Worm (Caenorhabditis elegans) whole organism, midembryonic: Measurements from ENCODE around the gene nhr-80.

Source experiments
- T22C8.4 ChIP-seq: fragments of 200-800 bp; sonication (Bioruptor generic); IDR thresholded peaks from 2 replicates; pipeline ENCODE4 v1.3.6; 2022; ENCODE audit warnings: missing genetic modification characterization, missing compliant biosample characterization
- flt-1 ChIP-seq: fragments of 200-800 bp; sonication (Bioruptor generic); IDR thresholded peaks from 2 replicates; pipeline ENCODE4 v1.3.6; 2022; ENCODE audit warnings: missing genetic modification characterization, missing compliant biosample characterization
- klf-2 ChIP-seq: fragments of 200-800 bp; sonication (Bioruptor generic); conservative IDR thresholded peaks from 2 replicates; pipeline ENCODE4 v1.3.6; 2022; ENCODE audit warnings: missing genetic modification reagents, missing genetic modification characterization, missing compliant biosample characterization
- med-1 ChIP-seq: sonication (generic microtip); optimal IDR thresholded peaks from 2 replicates; lab custom pipeline; 2017; ENCODE audit warnings: missing genetic modification characterization, mild to moderate bottlenecking, missing compliant biosample characterization, antibody characterized with exemption, missing genetic modification reagents; ENCODE audit not compliant: insufficient read depth
- ref-1 ChIP-seq: fragments of 200-800 bp; sonication (Bioruptor generic); conservative IDR thresholded peaks from 2 replicates; pipeline ENCODE4 v1.3.6; 2022; ENCODE audit warnings: missing genetic modification reagents, missing genetic modification characterization, missing compliant biosample characterization
- tab-1 ChIP-seq: fragments of 200-800 bp; sonication (Bioruptor generic); IDR thresholded peaks from 2 replicates; pipeline ENCODE4 v1.3.6; 2022; ENCODE audit warnings: missing genetic modification characterization, missing compliant biosample characterization
- ztf-29 ChIP-seq: fragments of 200-800 bp; sonication (Bioruptor generic); IDR thresholded peaks from 2 replicates; pipeline ENCODE4 v1.3.6; 2022; ENCODE audit warnings: missing genetic modification reagents, missing genetic modification characterization, missing compliant biosample characterization

DNA sequence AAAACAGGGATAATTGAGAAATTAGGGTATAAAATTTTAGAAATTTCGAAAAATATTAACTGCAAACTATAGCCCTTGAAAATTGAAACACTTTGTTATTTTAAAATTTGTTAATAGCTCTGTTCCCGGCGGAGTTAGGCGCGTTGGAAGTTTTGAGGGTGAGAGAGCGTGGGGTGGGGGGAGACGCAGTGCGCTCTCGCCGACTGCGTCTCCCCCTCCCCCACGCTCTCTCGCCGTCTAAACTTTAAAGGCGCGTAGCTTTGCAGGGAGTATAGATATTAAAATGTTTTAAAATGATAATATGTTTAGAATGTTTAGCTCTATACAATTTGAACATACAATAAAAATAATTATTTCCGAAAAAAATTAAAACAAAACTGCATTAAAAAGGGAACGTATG, 18.6 kb upstream of the nhr-80 start:
- no peak for TF ChIP-seq flt-1 (GFP tag; lab: Robert Waterston, UW)
- no peak for TF ChIP-seq ztf-29 (GFP tag; lab: Robert Waterston, UW)
- TF ChIP-seq med-1 (GFP tag; lab: Kevin White, UChicago), result no peak
- no peak for TF ChIP-seq tab-1
- TF ChIP-seq ref-1 (GFP tag; lab: Robert Waterston, UW), result no peak
- TF ChIP-seq T22C8.4 (GFP tag; lab: Robert Waterston, UW), result no peak
- no peak for TF ChIP-seq klf-2 (GFP tag; lab: Robert Waterston, UW)
